Fruit fly (Drosophila melanogaster): ENCODE results near the gene RFeSP.

RFeSP gene

dm6 chr2L:1636520-1636919 lies 22.6 kb upstream of the RFeSP start (continued):
- peak; percentile 7 for TF ChIP-seq CG11504 (tag; optimal IDR thresholded peaks at IDR 0.05)
- peak; percentile 44 for TF ChIP-seq sens (GFP tag)
- TF ChIP-seq CG4360 (GFP tag; IDR thresholded peaks at IDR 0.05), result 0 out of 2 replicates have a peak, but pooled peaks have one; percentile 35
- TF ChIP-seq chif (GFP tag; optimal IDR thresholded peaks at IDR 0.05), result no peak
- peak; percentile 7 for TF ChIP-seq dm (GFP tag; optimal IDR thresholded peaks at IDR 0.05)
- no peak for TF ChIP-seq CG30431 (GFP tag; optimal IDR thresholded peaks at IDR 0.05)
- TF ChIP-seq CG2199 (GFP tag; IDR thresholded peaks at IDR 0.05), result 0 out of 3 replicates have a peak, but pooled peaks have one; percentile 42
- TF ChIP-seq Six4 (GFP tag; optimal IDR thresholded peaks at IDR 0.05), result no peak
- TF ChIP-seq dmrt99B (tag; optimal IDR thresholded peaks at IDR 0.05), result peak; percentile 25
- TF ChIP-seq CG13894 (tag; optimal IDR thresholded peaks at IDR 0.05), result peak; percentile 49
- peak; percentile 52; the same call in 1 of the 3 replicates for TF ChIP-seq z (GFP tag; IDR thresholded peaks at IDR 0.05)
- TF ChIP-seq caup (GFP tag; optimal IDR thresholded peaks at IDR 0.05; ENCODE audit: severe bottlenecking), result peak; percentile 53
- peak; percentile 1 for TF ChIP-seq nau (GFP tag; optimal IDR thresholded peaks at IDR 0.05)
- TF ChIP-seq CG8290 (GFP tag; optimal IDR thresholded peaks at IDR 0.05), result no peak
- peak in 1 of 2 experiments; percentile 44 for TF ChIP-seq CG8290 (tag; optimal IDR thresholded peaks at IDR 0.05)
- TF ChIP-seq CG3847 (GFP tag; IDR thresholded peaks at IDR 0.05), result no peak
- TF ChIP-seq CG18599 (GFP tag; optimal IDR thresholded peaks at IDR 0.05), result peak; percentile 41
- TF ChIP-seq rib (GFP tag; IDR thresholded peaks at IDR 0.05), result peak; percentile 72
- TF ChIP-seq CG17359 (tag; optimal IDR thresholded peaks at IDR 0.05), result peak; percentile 11
- peak; percentile 17; the same call in 1 of the 3 replicates for TF ChIP-seq CG34224 (GFP tag; IDR thresholded peaks at IDR 0.05; ENCODE audit: partially characterized antibody)
- TF ChIP-seq CG18619 (GFP tag; optimal IDR thresholded peaks at IDR 0.05), result peak; percentile 21
- TF ChIP-seq unc-4 (GFP tag; IDR thresholded peaks at IDR 0.05; ENCODE audit: partially characterized antibody), result peak; percentile 31; the same call in 1 of the 2 replicates
- peak; percentile 71 for TF ChIP-seq CG10543 (GFP tag; optimal IDR thresholded peaks at IDR 0.05)
- peak; percentile 60 for TF ChIP-seq CG14441 (GFP tag; IDR thresholded peaks at IDR 0.05)
- TF ChIP-seq Pdp1 (GFP tag; optimal IDR thresholded peaks at IDR 0.05), result peak in 1 of 2 experiments; percentile 41
- peak; percentile 17 for TF ChIP-seq CG15514 (GFP tag; optimal IDR thresholded peaks at IDR 0.05)
- peak; percentile 20 for TF ChIP-seq sqz (GFP tag; optimal IDR thresholded peaks at IDR 0.05)
- TF ChIP-seq fd96Cb (tag; optimal IDR thresholded peaks at IDR 0.05), result no peak
- TF ChIP-seq Mad (GFP tag; optimal IDR thresholded peaks at IDR 0.05), result no peak
- TF ChIP-seq ci (GFP tag; IDR thresholded peaks at IDR 0.05), result 0 out of 3 replicates have a peak, but pooled peaks have one; percentile 26
- no peak for TF ChIP-seq CG2129 (GFP tag; IDR thresholded peaks at IDR 0.05; ENCODE audit: partially characterized antibody)
- peak in 1 of 2 experiments; percentile 53 for TF ChIP-seq eve (GFP tag; optimal IDR thresholded peaks at IDR 0.05)
- no peak for TF ChIP-seq HLHmδ (GFP tag; optimal IDR thresholded peaks at IDR 0.05)
- TF ChIP-seq her (GFP tag; optimal IDR thresholded peaks at IDR 0.05), result peak; percentile 11
- peak; percentile 44 for TF ChIP-seq B-H2 (GFP tag; optimal IDR thresholded peaks at IDR 0.05)
- peak; percentile 94 for TF ChIP-seq CG34376 (GFP tag; optimal IDR thresholded peaks at IDR 0.05)
- TF ChIP-seq Asciz (GFP tag; optimal IDR thresholded peaks at IDR 0.05), result no peak
- TF ChIP-seq zf30C (GFP tag; optimal IDR thresholded peaks at IDR 0.05), result no peak
- peak; percentile 20; the same call in 1 of the 2 replicates for TF ChIP-seq Adf1 (GFP tag; IDR thresholded peaks at IDR 0.05)
- peak; percentile 44; the same call in 1 of the 2 replicates for TF ChIP-seq Atf6 (GFP tag; IDR thresholded peaks at IDR 0.05)
- TF ChIP-seq exex (tag; optimal IDR thresholded peaks at IDR 0.05), result peak; percentile 77
- peak; percentile 18 for TF ChIP-seq gro (GFP tag; optimal IDR thresholded peaks at IDR 0.05)
- TF ChIP-seq CG2678 (tag; optimal IDR thresholded peaks at IDR 0.05), result peak; percentile 16
- TF ChIP-seq CG9727 (GFP tag; optimal IDR thresholded peaks at IDR 0.05), result no peak
- TF ChIP-seq CrebB (tag; optimal IDR thresholded peaks at IDR 0.05), result peak; percentile 10
- peak; percentile 98 for TF ChIP-seq ftz-f1 (GFP tag; optimal IDR thresholded peaks at IDR 0.05)
- peak; percentile 50 for TF ChIP-seq Hey (tag; optimal IDR thresholded peaks at IDR 0.05)
- TF ChIP-seq HHEX (GFP tag; optimal IDR thresholded peaks at IDR 0.05), result peak; percentile 10
- TF ChIP-seq CG32532 (GFP tag; IDR thresholded peaks at IDR 0.05), result 0 out of 2 replicates have a peak, but pooled peaks have one; percentile 7
- no peak for TF ChIP-seq br (optimal IDR thresholded peaks at IDR 0.05)

All from whole organism, embryonic.